Fruit fly (Drosophila melanogaster): ENCODE data around the gene Hsc70-3.
A peak's percentile ranks its signal among the peaks of the same experiment; 100 is the strongest.

Gene Hsc70-3

dm6 chrX:11820284-11821075 lies 13.6 kb upstream of the Hsc70-3 start (continued):
- TF ChIP-seq dysf (GFP tag; IDR thresholded peaks at IDR 0.05) (peak; percentile 44; the same call in 1 of the 3 replicates), insv (GFP tag; optimal IDR thresholded peaks at IDR 0.05) (no peak), CG4730 (GFP tag; IDR thresholded peaks at IDR 0.05) (0 out of 2 replicates have a peak, but pooled peaks have one; percentile 3), wek (GFP tag; optimal IDR thresholded peaks at IDR 0.05) (no peak), Blimp-1 (GFP tag; optimal IDR thresholded peaks at IDR 0.05) (no peak), al (GFP tag; IDR thresholded peaks at IDR 0.05) (no peak), en (GFP tag; optimal IDR thresholded peaks at IDR 0.05) (no peak), fd102C (GFP tag; optimal IDR thresholded peaks at IDR 0.05) (no peak), CG18764 (GFP tag; optimal IDR thresholded peaks at IDR 0.05) (no peak), CG8388 (GFP tag; optimal IDR thresholded peaks at IDR 0.05) (no peak), pfk (GFP tag; optimal IDR thresholded peaks at IDR 0.05) (peak; percentile 21), row (GFP tag; IDR thresholded peaks at IDR 0.05) (peak; percentile 51), ranshi (GFP tag; IDR thresholded peaks at IDR 0.05) (no peak), CG34422 (GFP tag; IDR thresholded peaks at IDR 0.05) (no peak), CG12744 (GFP tag; optimal IDR thresholded peaks at IDR 0.05) (no peak), klu (GFP tag; IDR thresholded peaks at IDR 0.05) (no peak), Kr (GFP tag; optimal IDR thresholded peaks at IDR 0.05) (no peak), gcm2 (GFP tag; optimal IDR thresholded peaks at IDR 0.05) (no peak), Doc3 (GFP tag; IDR thresholded peaks at IDR 0.05; ENCODE audit: partially characterized antibody) (no peak), Dip3 (GFP tag; optimal IDR thresholded peaks at IDR 0.05) (no peak), CG30403 (GFP tag; optimal IDR thresholded peaks at IDR 0.05) (no peak), Dad (GFP tag; optimal IDR thresholded peaks at IDR 0.05) (no peak), sens-2 (GFP tag; IDR thresholded peaks at IDR 0.05) (no peak), lilli (GFP tag; optimal IDR thresholded peaks at IDR 0.05) (peak; percentile 11), hb (GFP tag; IDR thresholded peaks at IDR 0.05; ENCODE audit: partially characterized antibody) (no peak), bowl (GFP tag; IDR thresholded peaks at IDR 0.05) (no peak), slou (GFP tag; optimal IDR thresholded peaks at IDR 0.05) (no peak), CG13296 (GFP tag; optimal IDR thresholded peaks at IDR 0.05) (peak; percentile 30), ewg (GFP tag; optimal IDR thresholded peaks at IDR 0.05) (no peak), CG4424 (GFP tag; optimal IDR thresholded peaks at IDR 0.05) (no peak), Lpt (GFP tag; optimal IDR thresholded peaks at IDR 0.05) (no peak), Neu2 (GFP tag; optimal IDR thresholded peaks at IDR 0.05; ENCODE audit: borderline replicate concordance) (no peak), hbn (GFP tag; IDR thresholded peaks at IDR 0.05; ENCODE audit: partially characterized antibody) (no peak), Dip2 (GFP tag; IDR thresholded peaks at IDR 0.05) (no peak), CG9215 (GFP tag; IDR thresholded peaks at IDR 0.05) (no peak), sens (GFP tag) (peak; percentile 58), CG7556 (GFP tag; optimal IDR thresholded peaks at IDR 0.05) (peak; percentile 15), NFAT (GFP tag; IDR thresholded peaks at IDR 0.05) (no peak), Ptx1 (GFP tag; IDR thresholded peaks at IDR 0.05) (peak; percentile 43; the same call in 1 of the 2 replicates), CG11247 (GFP tag; IDR thresholded peaks at IDR 0.05) (no peak), salm (tag; optimal IDR thresholded peaks at IDR 0.05) (no peak), CG9817 (tag; optimal IDR thresholded peaks at IDR 0.05) (no peak), CG14860 (GFP tag; IDR thresholded peaks at IDR 0.05; ENCODE audit: partially characterized antibody) (no peak), sisA (GFP tag; IDR thresholded peaks at IDR 0.05) (0 out of 2 replicates have a peak, but pooled peaks have one; percentile 15), CG9609 (GFP tag; optimal IDR thresholded peaks at IDR 0.05) (no peak), Rx (GFP tag; IDR thresholded peaks at IDR 0.05) (no peak), Fer1 (GFP tag; optimal IDR thresholded peaks at IDR 0.05) (peak; percentile 5), MBD-R2 (GFP tag; IDR thresholded peaks at IDR 0.05) (no peak), zen (tag; optimal IDR thresholded peaks at IDR 0.05) (no peak), zf30C (GFP tag; optimal IDR thresholded peaks at IDR 0.05) (no peak)
